Fruit fly (Drosophila melanogaster): ENCODE data around the gene Blos2.

Blos2 gene

DNA sequence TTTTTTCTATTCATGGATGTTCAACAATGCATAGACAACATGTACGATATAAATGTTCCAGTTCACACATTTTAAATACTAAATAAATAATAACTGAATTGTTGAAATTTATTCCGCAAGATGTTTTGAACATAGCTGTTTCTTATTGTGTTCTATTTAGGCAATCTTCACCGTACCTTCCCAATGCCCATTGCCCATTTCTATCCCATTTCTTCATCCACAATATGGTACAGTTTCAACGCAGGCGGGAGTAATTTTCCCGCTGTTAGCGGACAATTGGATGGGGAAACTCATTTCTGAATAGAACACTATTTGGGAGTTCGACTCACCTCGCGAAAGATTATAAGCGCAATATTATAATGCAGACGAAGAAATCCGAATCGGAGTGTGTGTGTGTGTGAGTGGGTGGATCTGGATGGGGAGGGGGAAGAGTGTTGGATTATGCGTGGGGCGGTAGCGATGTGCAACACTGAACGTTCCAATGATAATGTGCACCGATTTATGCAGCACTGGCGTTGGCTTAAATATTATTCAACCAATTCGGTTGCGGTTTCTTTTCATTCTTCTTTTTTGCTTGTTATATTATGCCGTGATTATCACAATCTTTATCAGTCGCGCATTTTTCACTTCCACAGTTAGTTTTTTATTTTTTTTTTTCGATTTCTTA, 30.7 kb downstream of the Blos2 start (continued):
- no peak for TF ChIP-seq Atf3 (GFP tag; optimal IDR thresholded peaks at IDR 0.05)
- TF ChIP-seq zf30C (GFP tag; optimal IDR thresholded peaks at IDR 0.05), result no peak
- peak; percentile 73 for TF ChIP-seq ken (GFP tag; IDR thresholded peaks at IDR 0.05)
- TF ChIP-seq org-1 (GFP tag; optimal IDR thresholded peaks at IDR 0.05), result no peak
- TF ChIP-seq BEAF-32 (GFP tag; optimal IDR thresholded peaks at IDR 0.05), result peak; percentile 1
- peak; percentile 86 for TF ChIP-seq crol (GFP tag; IDR thresholded peaks at IDR 0.05)
- TF ChIP-seq cad (GFP tag; optimal IDR thresholded peaks at IDR 0.05), result no peak
- TF ChIP-seq MESR4 (GFP tag; optimal IDR thresholded peaks at IDR 0.05), result no peak
- peak; percentile 61 for TF ChIP-seq pum (GFP tag; optimal IDR thresholded peaks at IDR 0.05)
- peak; percentile 43 for TF ChIP-seq kay (GFP tag; optimal IDR thresholded peaks at IDR 0.05)
- no peak for TF ChIP-seq tna (GFP tag; IDR thresholded peaks at IDR 0.05; ENCODE audit: partially characterized antibody)
- no peak for TF ChIP-seq sim (GFP tag; IDR thresholded peaks at IDR 0.05)
- TF ChIP-seq sna (GFP tag; IDR thresholded peaks at IDR 0.05; ENCODE audit: partially characterized antibody), result no peak
- TF ChIP-seq CG7271 (tag; optimal IDR thresholded peaks at IDR 0.05), result no peak
- TF ChIP-seq Atf-2 (GFP tag; optimal IDR thresholded peaks at IDR 0.05), result peak; percentile 34
- TF ChIP-seq nerfin-1 (tag; optimal IDR thresholded peaks at IDR 0.05), result no peak
- peak; percentile 79 for TF ChIP-seq grau (tag; optimal IDR thresholded peaks at IDR 0.05)
- TF ChIP-seq onecut (GFP tag; IDR thresholded peaks at IDR 0.05), result peak; percentile 56; the same call in 1 of the 2 replicates
- TF ChIP-seq caup (GFP tag; optimal IDR thresholded peaks at IDR 0.05; ENCODE audit: severe bottlenecking), result peak; percentile 63
- peak; percentile 10 for TF ChIP-seq CG9817 (tag; optimal IDR thresholded peaks at IDR 0.05)
- TF ChIP-seq Sox100B (GFP tag; optimal IDR thresholded peaks at IDR 0.05), result peak; percentile 14
- peak; percentile 35 for TF ChIP-seq lmd (GFP tag; IDR thresholded peaks at IDR 0.05)
- no peak for TF ChIP-seq CG34376 (GFP tag; optimal IDR thresholded peaks at IDR 0.05)
- peak; percentile 45 for TF ChIP-seq CG18262 (tag; optimal IDR thresholded peaks at IDR 0.05)
- TF ChIP-seq CG16863 (GFP tag; optimal IDR thresholded peaks at IDR 0.05), result peak; percentile 42
- TF ChIP-seq CG15601 (tag; optimal IDR thresholded peaks at IDR 0.05), result peak; percentile 19
- no peak for TF ChIP-seq CG13424 (tag; optimal IDR thresholded peaks at IDR 0.05)
- no peak for TF ChIP-seq Neu2 (GFP tag; optimal IDR thresholded peaks at IDR 0.05; ENCODE audit: borderline replicate concordance)
- no peak for TF ChIP-seq scrt (GFP tag; optimal IDR thresholded peaks at IDR 0.05)
- TF ChIP-seq usp (GFP tag; optimal IDR thresholded peaks at IDR 0.05), result no peak
- TF ChIP-seq B-H1 (GFP tag; IDR thresholded peaks at IDR 0.05), result no peak
- TF ChIP-seq H2.0 (GFP tag; IDR thresholded peaks at IDR 0.05), result peak; percentile 19; the same call in 1 of the 2 replicates
- TF ChIP-seq Meics (GFP tag; optimal IDR thresholded peaks at IDR 0.05), result peak; percentile 41
- no peak for TF ChIP-seq Oaz (GFP tag; IDR thresholded peaks at IDR 0.05)
- TF ChIP-seq danr (GFP tag; IDR thresholded peaks at IDR 0.05), result no peak
- TF ChIP-seq CG18599 (GFP tag; optimal IDR thresholded peaks at IDR 0.05), result peak; percentile 47
- peak; percentile 30 for TF ChIP-seq Hand (GFP tag; optimal IDR thresholded peaks at IDR 0.05)
- peak; percentile 34 for TF ChIP-seq CG3065 (GFP tag; optimal IDR thresholded peaks at IDR 0.05)
- no peak for TF ChIP-seq slou (GFP tag; optimal IDR thresholded peaks at IDR 0.05)
- no peak; the same call in 1 of the 2 replicates for TF ChIP-seq CG13287 (GFP tag; IDR thresholded peaks at IDR 0.05; ENCODE audit: partially characterized antibody)
- TF ChIP-seq CG13894 (tag; optimal IDR thresholded peaks at IDR 0.05), result no peak
- no peak for TF ChIP-seq PHDP (tag; optimal IDR thresholded peaks at IDR 0.05)
- peak; percentile 53 for TF ChIP-seq CG9932 (GFP tag; IDR thresholded peaks at IDR 0.05)
- peak; percentile 38 for TF ChIP-seq Camta (GFP tag; optimal IDR thresholded peaks at IDR 0.05)
- peak; percentile 45; the same call in 1 of the 2 replicates for TF ChIP-seq Scr (GFP tag; IDR thresholded peaks at IDR 0.05; ENCODE audit: partially characterized antibody)
- TF ChIP-seq Kr (GFP tag; optimal IDR thresholded peaks at IDR 0.05), result no peak
- no peak for TF ChIP-seq Tbp (GFP tag; optimal IDR thresholded peaks at IDR 0.05)
- TF ChIP-seq HHEX (GFP tag; optimal IDR thresholded peaks at IDR 0.05), result peak; percentile 69
- TF ChIP-seq Lhr (GFP tag; optimal IDR thresholded peaks at IDR 0.05), result no peak
